Worm (Caenorhabditis elegans) whole organism, L1 larva: ENCODE measurements around the gene sbds-1.
A peak's percentile ranks its signal among the peaks of the same experiment; 100 is the strongest.

Experiments used
- C16A3.4 ChIP-seq: fragments of 150-350 bp; optimal IDR thresholded peaks from 2 replicates; lab custom pipeline; 2014; ENCODE audit warnings: missing biosample characterization, missing genetic modification characterization
- C34B4.2 ChIP-seq: sonication (generic microtip); optimal IDR thresholded peaks from 2 replicates; lab custom pipeline; 2017; ENCODE audit warnings: mild to moderate bottlenecking, missing genetic modification characterization, missing compliant biosample characterization
- aha-1 ChIP-seq: fragments of 150-350 bp; optimal IDR thresholded peaks from 2 replicates; lab custom pipeline; 2014; ENCODE audit warnings: missing biosample characterization, missing genetic modification characterization
- ceh-63 ChIP-seq: fragments of 200-800 bp; sonication (Bioruptor generic); optimal IDR thresholded peaks from 2 replicates; lab custom pipeline; 2018; ENCODE audit warnings: mild to moderate bottlenecking, missing genetic modification characterization, missing compliant biosample characterization
- ceh-8 ChIP-seq: fragments of 200-800 bp; sonication (Bioruptor generic); optimal IDR thresholded peaks from 2 replicates; lab custom pipeline; 2018; ENCODE audit warnings: mild to moderate bottlenecking, missing genetic modification characterization, moderate library complexity, missing compliant biosample characterization
- ceh-82 ChIP-seq, 3 experiments: fragments of 150-350 bp in 1 of 3; sonication (generic microtip) in 2 of 3; optimal IDR thresholded peaks; 2 replicates each; lab custom pipeline; 2014 to 2017; ENCODE audit warnings: missing biosample characterization in 3 of 3, missing genetic modification characterization in 3 of 3
- ces-1 ChIP-seq: fragments of 150-350 bp; optimal IDR thresholded peaks from 2 replicates; lab custom pipeline; 2014; ENCODE audit warnings: missing biosample characterization, missing genetic modification reagents, missing genetic modification characterization
- dpl-1 ChIP-seq, 3 experiments: fragments of 150-350 bp in 2 of 3; sonication (generic microtip) in 1 of 3; optimal IDR thresholded peaks; 2 replicates each; lab custom pipeline; 2014 to 2017; ENCODE audit warnings: missing biosample characterization in 3 of 3, missing genetic modification characterization in 3 of 3, missing genetic modification reagents in 3 of 3
- efl-1 ChIP-seq, 4 experiments: fragments of 150-350 bp; optimal IDR thresholded peaks in 3 of 4; peaks in 1 of 4; 1 replicate in 1 of 4; 2 replicates in 3 of 4; lab custom pipeline; 2014; ENCODE audit warnings: missing biosample characterization in 2 of 4, missing genetic modification characterization in 2 of 4, missing genetic modification reagents in 2 of 4
- ets-5 ChIP-seq: fragments of 200-800 bp; sonication (Bioruptor generic); IDR thresholded peaks from 2 replicates; pipeline ENCODE4 v1.3.6; 2022; ENCODE audit warnings: missing genetic modification characterization, missing compliant biosample characterization
- grh-1 ChIP-seq: fragments of 200-800 bp; sonication (Bioruptor generic); IDR thresholded peaks from 2 replicates; pipeline ENCODE4 v1.3.6; 2022; ENCODE audit warnings: missing genetic modification reagents, missing genetic modification characterization, missing compliant biosample characterization
- hpl-2 ChIP-seq: fragments of 150-350 bp; optimal IDR thresholded peaks from 2 replicates; lab custom pipeline; 2014; ENCODE audit warnings: missing biosample characterization, missing genetic modification reagents, missing genetic modification characterization
- lin-14 ChIP-seq: fragments of 200-800 bp; sonication (Bioruptor generic); optimal IDR thresholded peaks from 2 replicates; lab custom pipeline; 2018; ENCODE audit warnings: mild to moderate bottlenecking, missing genetic modification characterization, moderate library complexity, missing compliant biosample characterization
- lin-15B ChIP-seq: fragments of 150-350 bp; sonication (generic microtip); optimal IDR thresholded peaks from 3 replicates; lab custom pipeline; 2014; ENCODE audit warnings: missing biosample characterization, missing genetic modification characterization
- lsy-2 ChIP-seq, 2 experiments: fragments of 150-350 bp; optimal IDR thresholded peaks; 2 replicates each; lab custom pipeline; 2014; ENCODE audit warnings: missing biosample characterization in 2 of 2, missing genetic modification characterization in 2 of 2
- mab-9 ChIP-seq: fragments of 200-800 bp; sonication (Bioruptor generic); IDR thresholded peaks from 2 replicates; pipeline ENCODE4 v1.3.6; 2022; ENCODE audit warnings: missing genetic modification reagents, missing genetic modification characterization, missing compliant biosample characterization
- mep-1 ChIP-seq: fragments of 150-350 bp; optimal IDR thresholded peaks from 2 replicates; lab custom pipeline; 2014; ENCODE audit warnings: missing biosample characterization, missing genetic modification characterization
- nhr-12 ChIP-seq: sonication (generic microtip); optimal IDR thresholded peaks from 2 replicates; lab custom pipeline; 2017; ENCODE audit warnings: missing biosample characterization, missing genetic modification characterization
- nhr-19 ChIP-seq: fragments of 200-800 bp; sonication (Bioruptor generic); conservative IDR thresholded peaks from 2 replicates; pipeline ENCODE4 v1.3.6; 2022; ENCODE audit warnings: missing genetic modification characterization, missing compliant biosample characterization
- nhr-28 ChIP-seq: fragments of 150-350 bp; optimal IDR thresholded peaks from 2 replicates; lab custom pipeline; 2014; ENCODE audit warnings: missing biosample characterization, missing genetic modification characterization
- nhr-47 ChIP-seq: sonication (generic microtip); optimal IDR thresholded peaks from 2 replicates; lab custom pipeline; 2016; ENCODE audit warnings: mild to moderate bottlenecking, missing genetic modification characterization, moderate library complexity, missing compliant biosample characterization
- nhr-76 ChIP-seq: sonication (generic microtip); optimal IDR thresholded peaks from 2 replicates; lab custom pipeline; 2017; ENCODE audit warnings: missing biosample characterization, missing genetic modification characterization
- nhr-85 ChIP-seq: sonication (generic microtip); peaks from one replicate; lab custom pipeline; 2016; ENCODE audit warnings: missing genetic modification characterization, inconsistent platforms, missing compliant biosample characterization
- pag-3 ChIP-seq: sonication (generic microtip); optimal IDR thresholded peaks from 2 replicates; lab custom pipeline; 2017; ENCODE audit warnings: missing genetic modification characterization, mild to moderate bottlenecking, missing compliant biosample characterization, antibody characterized with exemption, borderline replicate concordance; ENCODE audit not compliant: insufficient read depth
- pax-3 ChIP-seq: fragments of 200-800 bp; sonication (Bioruptor generic); optimal IDR thresholded peaks from 2 replicates; lab custom pipeline; 2018; ENCODE audit warnings: mild to moderate bottlenecking, missing genetic modification characterization, moderate library complexity, missing compliant biosample characterization
- rnt-1 ChIP-seq: sonication (generic microtip); optimal IDR thresholded peaks from 2 replicates; lab custom pipeline; 2016; ENCODE audit warnings: mild to moderate bottlenecking, missing genetic modification characterization, moderate library complexity, missing compliant biosample characterization
- skn-1 ChIP-seq: fragments of 150-350 bp; optimal IDR thresholded peaks from 2 replicates; lab custom pipeline; 2014; ENCODE audit warnings: missing biosample characterization, missing genetic modification characterization
- sox-4 ChIP-seq: sonication (generic microtip); optimal IDR thresholded peaks from 2 replicates; lab custom pipeline; 2016; ENCODE audit warnings: missing genetic modification characterization, missing compliant biosample characterization
- sup-37 ChIP-seq: fragments of 200-800 bp; sonication (Bioruptor generic); optimal IDR thresholded peaks from 2 replicates; lab custom pipeline; 2018; ENCODE audit warnings: mild to moderate bottlenecking, missing genetic modification characterization, missing compliant biosample characterization
- swsn-7 ChIP-seq: sonication (generic microtip); optimal IDR thresholded peaks from 2 replicates; lab custom pipeline; 2016; ENCODE audit warnings: missing genetic modification characterization, missing compliant biosample characterization
- tbx-2 ChIP-seq: sonication (generic microtip); optimal IDR thresholded peaks from 2 replicates; lab custom pipeline; 2016; ENCODE audit warnings: missing genetic modification characterization, missing compliant biosample characterization
- unc-86 ChIP-seq: sonication (generic microtip); optimal IDR thresholded peaks from 2 replicates; lab custom pipeline; 2016; ENCODE audit warnings: missing genetic modification characterization, missing compliant biosample characterization

sbds-1 gene

ce11 chrIII:612759-613158 is 25.5 kb downstream of the sbds-1 start:
- no peak for TF ChIP-seq C16A3.4 (tag; lab: Kevin White, UChicago)
- TF ChIP-seq ces-1 (GFP tag; lab: Kevin White, UChicago) = peak; percentile 21
- TF ChIP-seq nhr-85 (tag; lab: Kevin White, UChicago) = peak; percentile 55
- TF ChIP-seq efl-1 (optimal IDR thresholded peaks at IDR 0.05; lab: Kevin White, UChicago) = no peak
- TF ChIP-seq efl-1 (GFP tag; optimal IDR thresholded peaks at IDR 0.05 in 1 of 2; lab: Kevin White, UChicago) = peak in 1 of 2 experiments; percentile 2
- peak; percentile 57 for TF ChIP-seq lin-14 (GFP tag; lab: Kevin White, UChicago)

DNA sequence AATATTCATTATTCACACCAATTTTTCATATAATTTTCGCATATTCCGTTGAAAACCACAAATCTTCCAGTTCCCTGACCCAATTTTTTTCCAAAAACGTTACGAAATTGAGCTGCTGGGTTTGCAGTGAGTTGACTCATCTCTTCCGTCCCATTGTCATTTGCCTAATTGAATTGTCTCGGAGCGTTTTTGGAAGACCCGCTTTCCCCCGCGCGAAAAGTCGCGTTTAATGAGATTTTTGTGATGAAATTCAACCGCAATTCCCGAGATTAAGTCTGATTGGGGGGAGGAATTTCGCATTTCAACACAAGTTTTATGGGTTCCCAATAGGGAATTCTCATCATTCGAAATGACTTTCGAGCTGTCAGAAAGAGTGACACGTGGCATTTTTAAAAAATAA is 26.3 kb downstream of the sbds-1 start:
- TF ChIP-seq lin-14 (GFP tag; lab: Kevin White, UChicago) = peak; percentile 53
- no peak for TF ChIP-seq pag-3 (tag; lab: Kevin White, UChicago)

DNA sequence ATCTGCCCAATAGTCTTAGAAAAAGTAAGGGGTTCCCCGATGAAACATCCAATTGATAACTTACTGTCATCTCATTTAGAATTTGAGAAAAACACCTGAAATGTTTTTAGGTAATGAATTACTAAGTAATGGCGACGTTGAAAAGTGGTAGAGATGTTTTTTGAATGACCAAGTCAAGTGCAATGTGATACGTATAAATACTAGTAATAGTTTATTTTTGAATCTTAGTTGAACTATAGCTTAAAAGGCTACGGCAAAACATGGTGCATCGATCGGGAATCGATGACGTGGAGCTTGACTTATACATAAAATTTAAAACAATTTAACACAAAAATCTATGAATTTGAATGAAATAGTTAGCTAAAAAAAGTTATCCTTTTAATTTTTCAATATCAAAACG is 28.7 kb downstream of the sbds-1 start, which contains the start of gene best-17:
Gene best-17, minus strand, starts transcription at position 101 of the 400 bp plus-strand sequence.
- no peak for TF ChIP-seq ces-1 (GFP tag; lab: Kevin White, UChicago)
- TF ChIP-seq ceh-63 (GFP tag; lab: Kevin White, UChicago) = no peak
- no peak for TF ChIP-seq grh-1 (GFP tag; lab: Robert Waterston, UW)
- TF ChIP-seq lin-15B = no peak
- TF ChIP-seq sox-4 (tag; lab: Kevin White, UChicago) = no peak
- TF ChIP-seq unc-86 (tag; lab: Kevin White, UChicago) = no peak
- no peak for TF ChIP-seq nhr-19 (GFP tag; lab: Robert Waterston, UW)
- no peak for TF ChIP-seq skn-1 (tag; lab: Kevin White, UChicago)
- TF ChIP-seq aha-1 = no peak
- TF ChIP-seq pax-3 (tag; lab: Kevin White, UChicago) = no peak
- TF ChIP-seq ceh-82 (tag; optimal IDR thresholded peaks at IDR 0.05; lab: Kevin White, UChicago) = no peak
- TF ChIP-seq dpl-1 (GFP tag; optimal IDR thresholded peaks at IDR 0.05; lab: Kevin White, UChicago) = no peak
- no peak for TF ChIP-seq mep-1 (tag; lab: Kevin White, UChicago)
- TF ChIP-seq rnt-1 (tag; lab: Kevin White, UChicago) = no peak
- TF ChIP-seq nhr-76 = no peak
- no peak for TF ChIP-seq nhr-12
- no peak for TF ChIP-seq nhr-47 (tag; lab: Kevin White, UChicago)
- no peak for TF ChIP-seq pag-3 (tag; lab: Kevin White, UChicago)
- no peak for TF ChIP-seq ceh-8 (GFP tag; lab: Kevin White, UChicago)
- TF ChIP-seq, all 84 proteins: peak for 0

DNA sequence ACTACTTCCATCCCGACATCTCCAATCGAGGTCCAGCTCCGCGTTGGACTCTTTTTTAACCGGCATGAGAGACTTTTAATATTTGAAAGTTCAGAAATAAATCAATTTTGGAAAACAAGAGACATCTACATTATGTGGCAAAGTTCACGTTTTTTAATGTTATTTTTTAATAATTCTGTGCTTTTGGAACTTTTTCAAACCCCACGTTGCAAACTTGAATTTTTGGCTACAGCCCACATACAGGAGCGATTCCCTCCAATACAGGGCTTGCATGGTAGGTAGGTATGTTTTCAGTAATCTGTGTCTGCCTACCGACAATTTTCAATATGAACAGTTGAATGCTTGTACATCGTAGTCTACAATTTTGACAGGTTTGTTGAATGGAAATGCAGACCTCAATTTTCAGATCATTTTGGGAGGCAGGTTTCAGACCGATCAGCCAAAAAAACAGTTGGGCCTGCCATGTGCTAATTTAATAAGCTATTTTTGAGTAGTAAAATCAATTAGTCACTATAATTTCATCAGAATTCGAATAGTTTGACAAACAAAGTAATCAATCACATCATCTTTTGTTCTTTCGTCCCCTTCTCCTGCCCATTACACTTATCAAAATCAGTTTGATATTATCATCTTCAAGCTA is 32.7 kb downstream of the sbds-1 start, which contains the start of the genes Y55B1AR.4 and ttr-7:
Gene Y55B1AR.4, minus strand, starts transcription at position 101 of the 640 bp plus-strand sequence.
Gene ttr-7, plus strand, starts transcription at position 590 of the 640 bp plus-strand sequence.
- TF ChIP-seq lsy-2 (tag; optimal IDR thresholded peaks at IDR 0.05; lab: Kevin White, UChicago) (no peak), ets-5 (no peak), sup-37 (GFP tag; lab: Kevin White, UChicago) (no peak), C34B4.2 (tag; lab: Kevin White, UChicago) (no peak), lin-14 (GFP tag; lab: Kevin White, UChicago) (no peak), swsn-7 (tag; lab: Kevin White, UChicago) (no peak), mab-9 (GFP tag; lab: Robert Waterston, UW) (no peak), nhr-28 (tag; lab: Kevin White, UChicago) (no peak), tbx-2 (no peak), hpl-2 (GFP tag; lab: Kevin White, UChicago) (no peak)
